Fruit fly (Drosophila melanogaster) whole organism, embryonic: ENCODE data around the gene pyd.

ENCODE experiments used
- ATbp ChIP-seq: fragments of 200-800 bp; sonication (Bioruptor generic); optimal IDR thresholded peaks from 2 replicates; lab custom pipeline; 2017; ENCODE audit warnings: missing biosample characterization, mild to moderate bottlenecking, missing genetic modification characterization, missing genetic modification reagents
- Adf1 ChIP-seq: fragments of 200-800 bp; sonication (Bioruptor generic); IDR thresholded peaks from 2 replicates; pipeline ENCODE4 v1.3.6; 2022; ENCODE audit warnings: missing biosample characterization, missing genetic modification characterization
- BtbVII ChIP-seq: fragments of 200-800 bp; sonication (Bioruptor generic); optimal IDR thresholded peaks from 3 replicates; lab custom pipeline; 2017; ENCODE audit warnings: missing biosample characterization, mild to moderate bottlenecking, missing genetic modification characterization
- CG11456 ChIP-seq: fragments of 200-800 bp; sonication (Bioruptor generic); IDR thresholded peaks from 3 replicates; pipeline ENCODE4 v1.3.6; 2022; ENCODE audit warnings: missing biosample characterization, missing genetic modification characterization
- CG11504 ChIP-seq: fragments of 200-800 bp; sonication (Bioruptor generic); optimal IDR thresholded peaks from 3 replicates; lab custom pipeline; 2019; ENCODE audit warnings: missing biosample characterization, mild to moderate bottlenecking, missing genetic modification characterization, moderate library complexity
- CG12942 ChIP-seq: fragments of 200-800 bp; sonication (Bioruptor generic); optimal IDR thresholded peaks from 3 replicates; lab custom pipeline; 2016; ENCODE audit warnings: missing biosample characterization, missing genetic modification characterization
- CG13123 ChIP-seq: fragments of 200-800 bp; sonication (Bioruptor generic); optimal IDR thresholded peaks from 2 replicates; lab custom pipeline; 2016; ENCODE audit warnings: missing biosample characterization, missing genetic modification characterization
- CG13287 ChIP-seq: fragments of 200-800 bp; sonication (Bioruptor generic); IDR thresholded peaks from 2 replicates; pipeline ENCODE4 v1.3.6; 2022; ENCODE audit warnings: missing biosample characterization, missing genetic modification characterization; ENCODE audit not compliant: partially characterized antibody
- CG14860 ChIP-seq: fragments of 200-800 bp; sonication (Bioruptor generic); IDR thresholded peaks from 3 replicates; pipeline ENCODE4 v1.3.6; 2022; ENCODE audit warnings: missing biosample characterization, missing genetic modification characterization; ENCODE audit not compliant: partially characterized antibody
- CG1602 ChIP-seq: fragments of 200-800 bp; sonication (Bioruptor generic); optimal IDR thresholded peaks from 3 replicates; lab custom pipeline; 2016; ENCODE audit warnings: missing biosample characterization, missing genetic modification characterization
- CG16779 ChIP-seq: fragments of 200-800 bp; sonication (Bioruptor generic); IDR thresholded peaks from 2 replicates; pipeline ENCODE4 v1.3.6; 2022; ENCODE audit warnings: missing biosample characterization, missing genetic modification characterization
- CG16863 ChIP-seq: fragments of 200-800 bp; sonication (Bioruptor generic); optimal IDR thresholded peaks from 3 replicates; lab custom pipeline; 2016; ENCODE audit warnings: missing biosample characterization, missing genetic modification characterization
- CG17385 ChIP-seq: fragments of 200-800 bp; sonication (Bioruptor generic); optimal IDR thresholded peaks from 3 replicates; lab custom pipeline; 2018; ENCODE audit warnings: missing biosample characterization, mild to moderate bottlenecking, missing genetic modification characterization
- CG31441 ChIP-seq: fragments of 200-800 bp; sonication (Bioruptor generic); IDR thresholded peaks from 2 replicates; pipeline ENCODE4 v1.3.6; 2022; ENCODE audit warnings: missing biosample characterization, missing genetic modification characterization
- CG3163 ChIP-seq: fragments of 200-800 bp; sonication (Bioruptor generic); optimal IDR thresholded peaks from 3 replicates; lab custom pipeline; 2016; ENCODE audit warnings: missing biosample characterization, missing genetic modification characterization
- CG4282 ChIP-seq: fragments of 200-800 bp; sonication (Bioruptor generic); optimal IDR thresholded peaks from 2 replicates; lab custom pipeline; 2016; ENCODE audit warnings: missing biosample characterization, missing genetic modification characterization
- CG5180 ChIP-seq: fragments of 200-800 bp; sonication (Bioruptor generic); optimal IDR thresholded peaks from 3 replicates; lab custom pipeline; 2017; ENCODE audit warnings: missing biosample characterization, missing genetic modification characterization, mild to moderate bottlenecking, moderate library complexity, missing genetic modification reagents
- CG7556 ChIP-seq: fragments of 200-800 bp; sonication (Bioruptor generic); optimal IDR thresholded peaks from 2 replicates; lab custom pipeline; 2017; ENCODE audit warnings: missing biosample characterization, mild to moderate bottlenecking, missing genetic modification characterization
- CG9609 ChIP-seq: fragments of 200-800 bp; sonication (Bioruptor generic); optimal IDR thresholded peaks from 3 replicates; lab custom pipeline; 2016; ENCODE audit warnings: missing biosample characterization, missing genetic modification characterization
- Camta ChIP-seq: fragments of 200-800 bp; sonication (Bioruptor generic); optimal IDR thresholded peaks from 2 replicates; lab custom pipeline; 2016; ENCODE audit warnings: missing biosample characterization, missing genetic modification characterization
- Dip2 ChIP-seq: fragments of 200-800 bp; sonication (Bioruptor generic); IDR thresholded peaks from 2 replicates; pipeline ENCODE4 v1.3.6; 2022; ENCODE audit warnings: missing biosample characterization, missing genetic modification characterization
- Max ChIP-seq: fragments of 200-800 bp; sonication (Bioruptor generic); optimal IDR thresholded peaks from 2 replicates; lab custom pipeline; 2016; ENCODE audit warnings: missing biosample characterization, mild to moderate bottlenecking, missing genetic modification characterization
- Myb ChIP-seq: fragments of 200-800 bp; sonication (Bioruptor generic); optimal IDR thresholded peaks from 2 replicates; lab custom pipeline; 2016; ENCODE audit warnings: missing biosample characterization, missing genetic modification characterization
- NC2β ChIP-seq: fragments of 200-800 bp; sonication (Bioruptor generic); optimal IDR thresholded peaks from 2 replicates; lab custom pipeline; 2016; ENCODE audit warnings: missing biosample characterization, missing genetic modification characterization
- Neu2 ChIP-seq: fragments of 200-800 bp; sonication (Bioruptor generic); optimal IDR thresholded peaks from 3 replicates; lab custom pipeline; 2016; ENCODE audit warnings: missing biosample characterization, missing genetic modification characterization, borderline replicate concordance
- aop ChIP-seq: fragments of 200-800 bp; sonication (Bioruptor generic); IDR thresholded peaks from 2 replicates; pipeline ENCODE4 v1.3.6; 2022; ENCODE audit warnings: missing biosample characterization, missing genetic modification characterization
- ato ChIP-seq: fragments of 200-800 bp; sonication (Bioruptor generic); IDR thresholded peaks from 2 replicates; pipeline ENCODE4 v1.3.6; 2022; ENCODE audit warnings: missing biosample characterization, missing genetic modification characterization; ENCODE audit not compliant: partially characterized antibody
- bcd ChIP-seq: fragments of 200-800 bp; sonication (Bioruptor generic); optimal IDR thresholded peaks from 2 replicates; lab custom pipeline; 2017; ENCODE audit warnings: missing biosample characterization, mild to moderate bottlenecking, missing genetic modification characterization
- crp ChIP-seq, 2 experiments: fragments of 200-800 bp; sonication (Bioruptor generic); optimal IDR thresholded peaks; 2 replicates in 1 of 2; 3 replicates in 1 of 2; lab custom pipeline; 2017; ENCODE audit warnings: missing biosample characterization in 2 of 2, missing genetic modification characterization in 2 of 2, mild to moderate bottlenecking in 1 of 2, moderate library complexity in 1 of 2
- dimm ChIP-seq: fragments of 200-800 bp; sonication (Bioruptor generic); IDR thresholded peaks from 2 replicates; pipeline ENCODE4 v1.3.6; 2022; ENCODE audit warnings: missing biosample characterization, missing genetic modification characterization
- en ChIP-seq: fragments of 200-800 bp; sonication (Bioruptor generic); optimal IDR thresholded peaks from 2 replicates; lab custom pipeline; 2016; ENCODE audit warnings: missing biosample characterization, missing genetic modification characterization
- ewg ChIP-seq: fragments of 200-800 bp; sonication (Bioruptor generic); optimal IDR thresholded peaks from 3 replicates; lab custom pipeline; 2017; ENCODE audit warnings: mild to moderate bottlenecking, missing biosample characterization, missing genetic modification reagents, missing genetic modification characterization
- gcm ChIP-seq: fragments of 200-800 bp; sonication (Bioruptor generic); optimal IDR thresholded peaks from 2 replicates; lab custom pipeline; 2019; ENCODE audit warnings: missing biosample characterization, mild to moderate bottlenecking, missing genetic modification characterization, moderate library complexity
- gem ChIP-seq: fragments of 200-800 bp; sonication (Bioruptor generic); optimal IDR thresholded peaks from 2 replicates; lab custom pipeline; 2019; ENCODE audit warnings: missing biosample characterization, mild to moderate bottlenecking, missing genetic modification characterization, moderate library complexity
- grau ChIP-seq: fragments of 200-800 bp; optimal IDR thresholded peaks from 3 replicates; lab custom pipeline; 2019; ENCODE audit warnings: missing biosample characterization, mild to moderate bottlenecking, missing genetic modification characterization, moderate library complexity
- gsb ChIP-seq: fragments of 200-800 bp; sonication (Bioruptor generic); IDR thresholded peaks from 2 replicates; pipeline ENCODE4 v1.3.6; 2022; ENCODE audit warnings: missing biosample characterization, missing genetic modification characterization
- kah ChIP-seq: fragments of 200-800 bp; sonication (Bioruptor generic); optimal IDR thresholded peaks from 2 replicates; lab custom pipeline; 2018; ENCODE audit warnings: missing biosample characterization, mild to moderate bottlenecking, missing genetic modification characterization
- ken ChIP-seq: fragments of 200-800 bp; sonication (Bioruptor generic); IDR thresholded peaks from 3 replicates; pipeline ENCODE4 v1.3.6; 2022; ENCODE audit warnings: missing biosample characterization, missing genetic modification characterization
- mirr ChIP-seq: fragments of 200-800 bp; sonication (Bioruptor generic); optimal IDR thresholded peaks from 3 replicates; lab custom pipeline; 2018; ENCODE audit warnings: missing biosample characterization, mild to moderate bottlenecking, missing genetic modification characterization
- nerfin-1 ChIP-seq: fragments of 200-800 bp; sonication (Bioruptor generic); optimal IDR thresholded peaks from 3 replicates; lab custom pipeline; 2019; ENCODE audit warnings: missing biosample characterization, mild to moderate bottlenecking, missing genetic modification characterization, moderate library complexity
- nmo ChIP-seq: fragments of 200-800 bp; sonication (Bioruptor generic); optimal IDR thresholded peaks from 2 replicates; lab custom pipeline; 2018; ENCODE audit warnings: missing biosample characterization, mild to moderate bottlenecking, missing genetic modification characterization, moderate library complexity
- p53 ChIP-seq: fragments of 200-800 bp; sonication (Bioruptor generic); optimal IDR thresholded peaks from 2 replicates; lab custom pipeline; 2016; ENCODE audit warnings: missing biosample characterization, missing genetic modification characterization
- peb ChIP-seq: fragments of 200-800 bp; sonication (Bioruptor generic); IDR thresholded peaks from 2 replicates; pipeline ENCODE4 v1.3.6; 2022; ENCODE audit warnings: missing biosample characterization, missing genetic modification characterization
- ro ChIP-seq: fragments of 200-800 bp; sonication (Bioruptor generic); IDR thresholded peaks from 2 replicates; pipeline ENCODE4 v1.3.6; 2022; ENCODE audit warnings: missing biosample characterization, missing genetic modification characterization
- sc ChIP-seq, 3 experiments: fragments of >200 bp in 2 of 3; fragments of 200-800 bp in 1 of 3; sonication (Bioruptor generic) in 1 of 3; optimal IDR thresholded peaks; 2 replicates in 2 of 3; 3 replicates in 1 of 3; lab custom pipeline; 2017; ENCODE audit warnings: mild to moderate bottlenecking in 1 of 3, missing biosample characterization in 1 of 3, missing genetic modification characterization in 1 of 3, missing genetic modification reagents in 1 of 3
- slou ChIP-seq: fragments of 200-800 bp; sonication (Bioruptor generic); optimal IDR thresholded peaks from 3 replicates; lab custom pipeline; 2016; ENCODE audit warnings: missing biosample characterization, missing genetic modification characterization
- tio ChIP-seq: fragments of 200-800 bp; sonication (Bioruptor generic); optimal IDR thresholded peaks from 2 replicates; lab custom pipeline; 2017; ENCODE audit warnings: missing biosample characterization, missing genetic modification characterization, inconsistent platforms
- ttk ChIP-seq: fragments of 200-800 bp; sonication (Bioruptor generic); IDR thresholded peaks from 2 replicates; pipeline ENCODE4 v2.1.2; 2022; ENCODE audit warnings: missing biosample characterization, missing genetic modification characterization
- vnd ChIP-seq: fragments of 200-800 bp; sonication (Bioruptor generic); IDR thresholded peaks from 3 replicates; pipeline ENCODE4 v1.3.6; 2022; ENCODE audit warnings: missing biosample characterization, missing genetic modification characterization; ENCODE audit not compliant: partially characterized antibody
- zen2 ChIP-seq: fragments of 200-800 bp; sonication (Bioruptor generic); IDR thresholded peaks from 3 replicates; pipeline ENCODE4 v1.3.6; 2022; ENCODE audit warnings: missing biosample characterization, missing genetic modification characterization; ENCODE audit not compliant: partially characterized antibody

pyd gene

dm6 chr3R:8963756-8964342, 32.2 kb upstream of the pyd start (continued):
- TF ChIP-seq NC2β (GFP tag; lab: Kevin White, UChicago) (no peak), bcd (GFP tag; lab: Kevin White, UChicago) (peak; percentile 19), CG7556 (GFP tag; lab: Kevin White, UChicago) (peak; percentile 4), Max (GFP tag; lab: Kevin White, UChicago) (no peak), CG13287 (no peak), Camta (GFP tag; lab: Kevin White, UChicago) (no peak), zen2 (GFP tag; lab: Robert Waterston, UW) (no peak), gcm (GFP tag; lab: Kevin White, UChicago) (no peak), Adf1 (no peak), CG17385 (peak; percentile 39), dimm (GFP tag; lab: Robert Waterston, UW) (0 out of 2 replicates have a peak, but pooled peaks have one; percentile 22), crp (GFP tag; optimal IDR thresholded peaks at IDR 0.05; lab: Kevin White, UChicago) (no peak), en (GFP tag; lab: Kevin White, UChicago) (no peak), sc (optimal IDR thresholded peaks at IDR 0.05; lab: Kevin White, UChicago) (no peak), sc (GFP tag; optimal IDR thresholded peaks at IDR 0.05; lab: Kevin White, UChicago) (peak; percentile 19), BtbVII (GFP tag; lab: Kevin White, UChicago) (no peak), ewg (GFP tag; lab: Kevin White, UChicago) (peak; percentile 32), CG3163 (GFP tag; lab: Kevin White, UChicago) (no peak), CG11456 (GFP tag; lab: Robert Waterston, UW) (no peak), ttk (GFP tag; lab: Robert Waterston, UW) (peak; percentile 61), ro (no peak), mirr (no peak), p53 (GFP tag; lab: Kevin White, UChicago) (no peak), CG4282 (GFP tag; lab: Kevin White, UChicago) (no peak), ken (GFP tag; lab: Robert Waterston, UW) (peak; percentile 68; the same call in 2 of the 3 replicates), peb (GFP tag; lab: Robert Waterston, UW) (no peak), slou (GFP tag; lab: Kevin White, UChicago) (no peak), CG16863 (GFP tag; lab: Kevin White, UChicago) (no peak), CG13123 (GFP tag; lab: Kevin White, UChicago) (no peak), aop (GFP tag; lab: Robert Waterston, UW) (no peak), CG12942 (no peak), gem (peak; percentile 67), CG9609 (GFP tag; lab: Kevin White, UChicago) (no peak), Myb (no peak), ato (GFP tag; lab: Robert Waterston, UW) (no peak), CG14860 (no peak), nmo (GFP tag; lab: Kevin White, UChicago) (peak; percentile 49), nerfin-1 (tag; lab: Kevin White, UChicago) (no peak), vnd (GFP tag; lab: Robert Waterston, UW) (no peak), CG31441 (GFP tag; lab: Robert Waterston, UW) (peak; percentile 73), Dip2 (GFP tag; lab: Robert Waterston, UW) (no peak), CG1602 (GFP tag; lab: Kevin White, UChicago) (no peak), ATbp (GFP tag; lab: Kevin White, UChicago) (peak; percentile 61), CG5180 (GFP tag; lab: Kevin White, UChicago) (no peak), CG16779 (GFP tag; lab: Robert Waterston, UW) (no peak), grau (tag; lab: Kevin White, UChicago) (peak; percentile 32), CG11504 (tag; lab: Kevin White, UChicago) (peak; percentile 91), kah (GFP tag; lab: Kevin White, UChicago) (no peak), tio (GFP tag; lab: Kevin White, UChicago) (no peak), gsb (no peak), Neu2 (GFP tag; lab: Kevin White, UChicago) (no peak)
